Fruit fly (Drosophila melanogaster): Measurements from ENCODE around the gene CG14258.

The CG14258 gene

dm6 chr3R:27092843-27093242 lies at the start of gene CG14258:
Gene CG14258, plus strand, starts transcription at chr3R:27093143.
- TF ChIP-seq CG17801 (GFP tag; optimal IDR thresholded peaks at IDR 0.05; ENCODE audit: partially characterized antibody): no peak

dm6 chr3R:27048561-27049270 lies 44.2 kb upstream of the CG14258 start, which contains the start of gene TwdlT:
Gene TwdlT, plus strand, starts transcription at chr3R:27049220.
- TF ChIP-seq CG17801 (GFP tag; optimal IDR thresholded peaks at IDR 0.05; ENCODE audit: partially characterized antibody): no peak

- TF ChIP-seq CG17801 (GFP tag; optimal IDR thresholded peaks at IDR 0.05; ENCODE audit: partially characterized antibody): no peak
Measured at dm6 chr3R:27049549-27049948, 43.4 kb upstream of the CG14258 start.

- no peak for TF ChIP-seq CG17801 (GFP tag; optimal IDR thresholded peaks at IDR 0.05; ENCODE audit: partially characterized antibody)
Measured at dm6 chr3R:27056152-27056551, 36.8 kb upstream of the CG14258 start.

- no peak for TF ChIP-seq CG17801 (GFP tag; optimal IDR thresholded peaks at IDR 0.05; ENCODE audit: partially characterized antibody)
Measured at dm6 chr3R:27061916-27062315, 31.0 kb upstream of the CG14258 start, which contains the start of gene CG34292. Gene CG34292, plus strand, starts transcription at chr3R:27062216.

- TF ChIP-seq CG17801 (GFP tag; optimal IDR thresholded peaks at IDR 0.05; ENCODE audit: partially characterized antibody): no peak
Measured at dm6 chr3R:27064099-27064498, 28.8 kb upstream of the CG14258 start, which contains the start of gene Nep5. Gene Nep5, minus strand, starts transcription at chr3R:27064199.

- no peak for TF ChIP-seq CG17801 (GFP tag; optimal IDR thresholded peaks at IDR 0.05; ENCODE audit: partially characterized antibody)
Measured at dm6 chr3R:27065136-27065535, 27.8 kb upstream of the CG14258 start, which contains the start of gene CG43935. Gene CG43935, plus strand, starts transcription at chr3R:27065436.

- no peak for TF ChIP-seq CG17801 (GFP tag; optimal IDR thresholded peaks at IDR 0.05; ENCODE audit: partially characterized antibody)
Measured at dm6 chr3R:27067362-27067761, 25.6 kb upstream of the CG14258 start.

dm6 chr3R:27069201-27069600 lies 23.7 kb upstream of the CG14258 start:
- TF ChIP-seq CG17801 (GFP tag; optimal IDR thresholded peaks at IDR 0.05; ENCODE audit: partially characterized antibody): no peak

- TF ChIP-seq CG17801 (GFP tag; optimal IDR thresholded peaks at IDR 0.05; ENCODE audit: partially characterized antibody): peak; percentile 23
Measured at dm6 chr3R:27069810-27070625, 22.9 kb upstream of the CG14258 start, which contains the start of gene spz. Gene spz, minus strand, starts transcription at chr3R:27070070.

- TF ChIP-seq CG17801 (GFP tag; optimal IDR thresholded peaks at IDR 0.05; ENCODE audit: partially characterized antibody): no peak
Measured at dm6 chr3R:27070906-27071498, 21.9 kb upstream of the CG14258 start.

dm6 chr3R:27075694-27076093 lies 17.2 kb upstream of the CG14258 start, which contains the start of gene CG14257:
Gene CG14257, plus strand, starts transcription at chr3R:27075870.
- TF ChIP-seq CG17801 (GFP tag; optimal IDR thresholded peaks at IDR 0.05; ENCODE audit: partially characterized antibody): no peak

dm6 chr3R:27076618-27077017 lies 16.3 kb upstream of the CG14258 start:
- TF ChIP-seq CG17801 (GFP tag; optimal IDR thresholded peaks at IDR 0.05; ENCODE audit: partially characterized antibody): no peak

dm6 chr3R:27082752-27083151 lies 10.2 kb upstream of the CG14258 start:
- TF ChIP-seq CG17801 (GFP tag; optimal IDR thresholded peaks at IDR 0.05; ENCODE audit: partially characterized antibody): no peak

dm6 chr3R:27084528-27085052 lies 8.4 kb upstream of the CG14258 start:
- no peak for TF ChIP-seq CG17801 (GFP tag; optimal IDR thresholded peaks at IDR 0.05; ENCODE audit: partially characterized antibody)
